Fruit fly (Drosophila melanogaster) ovary, adult (tissue): Measurements from ENCODE around the gene CG5013.
A peak's percentile ranks its signal among the peaks of the same experiment; 100 is the strongest.

Experiments used
- CG17801 ChIP-seq: fragments of 200-800 bp; optimal IDR thresholded peaks from 2 replicates; lab custom pipeline; 2019; ENCODE audit warnings: missing biosample characterization, mild to moderate bottlenecking, missing genetic modification characterization, moderate library complexity; ENCODE audit not compliant: partially characterized antibody

The CG5013 gene

dm6 chr3R:16071689-16072580 lies 22.5 kb downstream of the CG5013 start:
- TF ChIP-seq CG17801 (GFP tag; lab: Kevin White, UChicago) = no peak

- no peak for TF ChIP-seq CG17801 (GFP tag; lab: Kevin White, UChicago)
These were observed 23.1 kb downstream of the CG5013 start for dm6 chr3R:16072581-16072908.

- no peak for TF ChIP-seq CG17801 (GFP tag; lab: Kevin White, UChicago)
These were observed 24.7 kb downstream of the CG5013 start for dm6 chr3R:16074122-16074521.

- TF ChIP-seq CG17801 (GFP tag; lab: Kevin White, UChicago) = no peak
These were observed 28.8 kb downstream of the CG5013 start for dm6 chr3R:16078247-16078646.

dm6 chr3R:16080942-16081589 lies 31.6 kb downstream of the CG5013 start, which contains the start of gene CG32855:
Gene CG32855 (minus strand): TSS chr3R:16080992.
- no peak for TF ChIP-seq CG17801 (GFP tag; lab: Kevin White, UChicago)

- TF ChIP-seq CG17801 (GFP tag; lab: Kevin White, UChicago) = no peak
These were observed 32.9 kb downstream of the CG5013 start for dm6 chr3R:16082384-16082783.

dm6 chr3R:16083578-16083977 lies 34.1 kb downstream of the CG5013 start, which contains the start of gene sxe2:
Gene sxe2 (plus strand): TSS chr3R:16083878.
- TF ChIP-seq CG17801 (GFP tag; lab: Kevin White, UChicago) = no peak

- no peak for TF ChIP-seq CG17801 (GFP tag; lab: Kevin White, UChicago)
These were observed 42.6 kb downstream of the CG5013 start for dm6 chr3R:16091910-16092627.

dm6 chr3R:16094011-16094729 lies 44.7 kb downstream of the CG5013 start:
- peak; percentile 32 for TF ChIP-seq CG17801 (GFP tag; lab: Kevin White, UChicago)

- TF ChIP-seq CG17801 (GFP tag; lab: Kevin White, UChicago) = no peak
These were observed 45.4 kb downstream of the CG5013 start for dm6 chr3R:16094918-16095317.

dm6 chr3R:16097661-16098329 lies 48.3 kb downstream of the CG5013 start:
- peak; percentile 98 for TF ChIP-seq CG17801 (GFP tag; lab: Kevin White, UChicago)

- no peak for TF ChIP-seq CG17801 (GFP tag; lab: Kevin White, UChicago)
These were observed 49.1 kb downstream of the CG5013 start, which contains the start of the genes Mhcl and Akt for dm6 chr3R:16098333-16099267. Gene Mhcl (minus strand): TSS chr3R:16098761. Gene Akt (plus strand): TSS chr3R:16099228.
